Worm (Caenorhabditis elegans) whole organism, L3 larva: Measurements from ENCODE around the gene F54A3.2.
"Not testable (repeated sequence)": the region's sequence is repeated elsewhere in the genome, so short reads cannot be mapped to it uniquely, and the experiment has no call there.

ENCODE experiments used
- ceh-28 ChIP-seq: fragments of 150-350 bp; optimal IDR thresholded peaks from 2 replicates; lab custom pipeline; 2014; ENCODE audit warnings: missing biosample characterization, missing genetic modification reagents, missing genetic modification characterization
- elt-2 ChIP-seq: sonication (generic microtip); optimal IDR thresholded peaks from 2 replicates; lab custom pipeline; 2016; ENCODE audit warnings: missing genetic modification reagents, mild to moderate bottlenecking, missing genetic modification characterization, missing compliant biosample characterization
- pha-4 ChIP-seq: fragments of 150-350 bp; optimal IDR thresholded peaks from 2 replicates; lab custom pipeline; 2014; ENCODE audit warnings: missing biosample characterization, missing genetic modification reagents, missing genetic modification characterization
- skn-1 ChIP-seq: fragments of 150-350 bp; optimal IDR thresholded peaks from 2 replicates; lab custom pipeline; 2014; ENCODE audit warnings: missing biosample characterization, missing genetic modification characterization
- snpc-4 ChIP-seq: fragments of 150-350 bp; optimal IDR thresholded peaks from 2 replicates; lab custom pipeline; 2014; ENCODE audit warnings: missing biosample characterization, missing genetic modification characterization

DNA sequence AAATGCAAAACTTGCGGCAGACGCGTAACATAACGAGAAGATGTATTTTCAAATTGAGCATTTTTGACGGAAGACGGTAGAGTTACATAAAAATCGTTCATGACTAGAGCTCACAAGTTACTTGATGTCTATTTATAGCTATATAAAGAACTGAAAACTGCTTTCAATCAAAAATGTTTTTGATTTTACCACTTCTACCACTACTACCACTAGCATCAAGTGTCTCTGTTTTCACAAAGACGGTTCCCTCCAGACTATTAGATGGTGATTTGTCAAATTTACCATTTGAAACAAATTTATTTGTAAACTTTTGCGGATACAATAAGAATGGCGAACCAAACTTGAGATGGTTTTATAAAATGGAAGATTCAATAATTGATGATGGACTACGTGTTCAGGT is 39.2 kb downstream of the F54A3.2 start, which contains the start of gene K09F6.9:
- TF ChIP-seq pha-4 (tag; lab: Kevin White, UChicago); elt-2 (tag; lab: Kevin White, UChicago); snpc-4 (tag; lab: Kevin White, UChicago); skn-1 (tag; lab: Kevin White, UChicago); ceh-28: not testable (repeated sequence)
